Fruit fly (Drosophila melanogaster): ENCODE results near the gene eIF3l.

eIF3l gene

dm6 chr3L:12162156-12162682, 16.3 kb upstream of the eIF3l start:
- no peak for TF ChIP-seq psq (optimal IDR thresholded peaks at IDR 0.05)
- no peak for TF ChIP-seq Myc (optimal IDR thresholded peaks at IDR 0.05)
- no peak for TF ChIP-seq ttk (optimal IDR thresholded peaks at IDR 0.05)
- no peak for TF ChIP-seq Sin3A (optimal IDR thresholded peaks at IDR 0.05)
- no peak for TF ChIP-seq insv (optimal IDR thresholded peaks at IDR 0.05)
- TF ChIP-seq h (optimal IDR thresholded peaks at IDR 0.05): no peak

DNA sequence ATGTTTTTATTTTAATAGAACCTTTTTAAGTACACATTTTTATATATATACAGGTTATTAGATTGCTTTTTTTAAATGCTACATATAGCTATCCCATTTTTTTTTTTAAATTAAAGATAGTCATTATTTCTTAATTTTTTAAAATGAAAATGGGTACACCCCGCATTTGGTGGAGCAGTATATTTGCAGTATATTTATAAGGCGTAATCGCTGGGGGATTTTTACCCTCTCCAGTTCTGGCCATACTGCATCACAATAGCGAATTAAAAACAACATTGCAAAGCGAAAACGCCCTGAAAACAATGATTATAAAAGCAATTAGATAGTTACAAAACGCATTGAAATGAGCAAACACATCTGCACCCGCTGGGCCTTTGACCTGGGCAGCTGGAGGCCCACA, 3.1 kb upstream of the eIF3l start, which contains the start of gene CG32099:
Gene CG32099 (plus strand): TSS at position 250 of the 400 bp plus-strand sequence.
- TF ChIP-seq insv (optimal IDR thresholded peaks at IDR 0.05) (no peak), Myc (optimal IDR thresholded peaks at IDR 0.05) (no peak), h (optimal IDR thresholded peaks at IDR 0.05) (no peak), Sin3A (optimal IDR thresholded peaks at IDR 0.05) (no peak), psq (optimal IDR thresholded peaks at IDR 0.05) (no peak), ttk (optimal IDR thresholded peaks at IDR 0.05) (no peak)

- no peak for TF ChIP-seq insv (optimal IDR thresholded peaks at IDR 0.05)
- TF ChIP-seq h (optimal IDR thresholded peaks at IDR 0.05): no peak
- no peak for TF ChIP-seq ttk (optimal IDR thresholded peaks at IDR 0.05)
- no peak for TF ChIP-seq Myc (optimal IDR thresholded peaks at IDR 0.05)
- no peak for TF ChIP-seq psq (optimal IDR thresholded peaks at IDR 0.05)
- no peak for TF ChIP-seq Sin3A (optimal IDR thresholded peaks at IDR 0.05)
Measured at dm6 chr3L:12146970-12147369, 1.1 kb upstream of the eIF3l start.

dm6 chr3L:12139232-12139698, 6.6 kb downstream of the eIF3l start:
- no peak for TF ChIP-seq psq (optimal IDR thresholded peaks at IDR 0.05)
- no peak for TF ChIP-seq insv (optimal IDR thresholded peaks at IDR 0.05)
- no peak for TF ChIP-seq ttk (optimal IDR thresholded peaks at IDR 0.05)
- no peak for TF ChIP-seq Myc (optimal IDR thresholded peaks at IDR 0.05)

DNA sequence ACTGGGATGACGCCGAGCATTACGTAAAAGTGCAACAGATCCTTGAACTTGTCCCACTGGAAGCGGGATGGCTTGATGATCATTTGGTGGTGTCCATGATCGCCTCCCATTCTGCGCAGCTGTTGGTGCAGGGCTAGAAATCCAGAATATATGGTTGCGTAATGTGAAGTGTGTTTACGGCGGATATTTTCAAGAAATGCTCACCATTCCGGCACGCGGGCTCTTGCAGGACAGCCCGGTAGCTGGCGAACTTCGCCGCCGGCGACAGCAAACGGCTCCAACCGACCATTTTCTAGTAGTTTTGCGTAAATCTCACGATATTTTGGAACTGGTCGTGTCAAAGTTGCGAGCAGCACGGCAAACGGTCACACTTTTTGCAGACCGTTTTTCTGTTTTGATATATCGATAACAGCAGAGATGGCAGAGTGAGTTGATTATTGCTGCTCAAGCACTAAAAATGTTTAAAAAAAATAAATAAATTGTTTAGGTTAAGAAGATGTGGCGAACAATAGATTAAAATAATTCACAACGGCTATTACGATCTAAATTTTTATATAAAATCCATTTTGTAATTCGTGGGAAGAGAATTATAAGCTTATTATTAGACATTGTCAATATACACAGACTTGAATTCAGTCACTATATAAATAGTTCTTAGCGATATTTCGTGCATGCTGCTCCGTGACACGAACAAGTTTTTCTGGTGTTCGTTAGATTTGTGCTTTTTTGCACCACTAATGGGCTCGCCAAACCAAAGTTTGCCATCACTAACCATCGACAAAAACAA, 7.6 kb downstream of the eIF3l start, which contains the start of the genes ND-SGDH and RhoGAP68F:
Gene ND-SGDH (minus strand): TSS at position 472 of the 787 bp plus-strand sequence.
Gene RhoGAP68F (plus strand): TSS at position 756 of the 787 bp plus-strand sequence.
- TF ChIP-seq ttk (optimal IDR thresholded peaks at IDR 0.05) (no peak), insv (optimal IDR thresholded peaks at IDR 0.05) (no peak), h (optimal IDR thresholded peaks at IDR 0.05) (no peak), Sin3A (optimal IDR thresholded peaks at IDR 0.05) (no peak), psq (optimal IDR thresholded peaks at IDR 0.05) (no peak), Myc (optimal IDR thresholded peaks at IDR 0.05) (no peak)

dm6 chr3L:12136630-12137029, 9.3 kb downstream of the eIF3l start, which contains the start of the genes CG5645 and Atg12:
Gene CG5645, minus strand, starts transcription at chr3L:12136706.
Gene Atg12, plus strand, starts transcription at chr3L:12136967.
- TF ChIP-seq insv (optimal IDR thresholded peaks at IDR 0.05): no peak
- TF ChIP-seq h (optimal IDR thresholded peaks at IDR 0.05): no peak
- no peak for TF ChIP-seq ttk (optimal IDR thresholded peaks at IDR 0.05)
- TF ChIP-seq Myc (optimal IDR thresholded peaks at IDR 0.05): no peak
- no peak for TF ChIP-seq Sin3A (optimal IDR thresholded peaks at IDR 0.05)
- TF ChIP-seq psq (optimal IDR thresholded peaks at IDR 0.05): no peak

DNA sequence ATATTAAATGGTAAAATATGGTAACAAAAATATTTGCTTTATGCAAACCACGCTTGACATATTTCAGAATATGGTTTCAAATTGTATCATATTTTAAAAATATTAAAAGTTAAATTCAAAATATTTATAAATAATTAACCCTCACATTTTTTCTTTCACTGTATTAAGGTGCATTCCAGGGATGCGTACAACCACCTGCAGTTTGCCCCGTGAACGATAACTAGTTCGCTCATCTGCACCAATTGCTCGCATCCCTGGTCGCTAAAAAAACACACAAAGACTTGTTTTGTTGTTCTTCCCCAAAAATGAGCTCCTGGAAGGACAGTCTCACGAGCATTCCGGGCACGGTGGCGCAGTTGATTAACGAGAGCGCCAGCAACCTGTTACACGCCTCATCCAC, 14.0 kb downstream of the eIF3l start, which contains the start of gene DEF8:
Gene DEF8 (plus strand): TSS at position 229 of the 400 bp plus-strand sequence.
- TF ChIP-seq insv (optimal IDR thresholded peaks at IDR 0.05) (no peak), Myc (optimal IDR thresholded peaks at IDR 0.05) (no peak), psq (optimal IDR thresholded peaks at IDR 0.05) (no peak), Sin3A (optimal IDR thresholded peaks at IDR 0.05) (no peak), h (optimal IDR thresholded peaks at IDR 0.05) (no peak), ttk (optimal IDR thresholded peaks at IDR 0.05) (no peak)

dm6 chr3L:12129111-12129510, 16.8 kb downstream of the eIF3l start, which contains the start of gene Lsp2:
Gene Lsp2, plus strand, starts transcription at chr3L:12129393.
- TF ChIP-seq h (optimal IDR thresholded peaks at IDR 0.05) (no peak), Myc (optimal IDR thresholded peaks at IDR 0.05) (no peak), ttk (optimal IDR thresholded peaks at IDR 0.05) (no peak)

- no peak for TF ChIP-seq psq (optimal IDR thresholded peaks at IDR 0.05)
- TF ChIP-seq Sin3A (optimal IDR thresholded peaks at IDR 0.05): no peak
- no peak for TF ChIP-seq h (optimal IDR thresholded peaks at IDR 0.05)
- TF ChIP-seq insv (optimal IDR thresholded peaks at IDR 0.05): no peak
- TF ChIP-seq Myc (optimal IDR thresholded peaks at IDR 0.05): no peak
- TF ChIP-seq ttk (optimal IDR thresholded peaks at IDR 0.05): no peak
Measured at dm6 chr3L:12127294-12128029, 18.4 kb downstream of the eIF3l start, which contains the start of the genes Ir68b and CG34241. Gene Ir68b, minus strand, starts transcription at chr3L:12127394. Gene CG34241, plus strand, starts transcription at chr3L:12127979.

DNA sequence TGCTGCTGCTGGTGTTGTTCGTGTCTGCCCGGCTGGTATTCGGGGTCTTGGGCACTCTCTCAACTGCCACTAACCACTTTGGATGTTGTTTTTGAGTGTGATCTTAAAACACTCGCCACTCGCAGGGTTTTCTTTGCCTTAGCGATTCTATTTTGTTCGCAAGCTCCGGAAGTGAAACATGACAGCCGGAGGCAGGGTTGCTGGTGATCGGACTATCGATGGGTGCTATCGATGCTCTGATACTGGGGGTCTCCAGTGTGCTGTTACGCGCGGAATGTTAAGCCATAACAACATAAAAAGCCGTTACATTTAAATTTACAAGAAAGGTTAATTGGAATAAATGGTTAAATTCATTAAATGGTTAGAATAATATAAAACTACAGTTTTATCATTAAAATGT, 20.9 kb downstream of the eIF3l start, which contains the start of gene yps:
Gene yps (minus strand): TSS at position 176 of the 400 bp plus-strand sequence.
- TF ChIP-seq Myc (optimal IDR thresholded peaks at IDR 0.05): no peak
- no peak for TF ChIP-seq ttk (optimal IDR thresholded peaks at IDR 0.05)
- no peak for TF ChIP-seq insv (optimal IDR thresholded peaks at IDR 0.05)
- TF ChIP-seq h (optimal IDR thresholded peaks at IDR 0.05): no peak
- TF ChIP-seq psq (optimal IDR thresholded peaks at IDR 0.05): no peak
- TF ChIP-seq Sin3A (optimal IDR thresholded peaks at IDR 0.05): no peak

DNA sequence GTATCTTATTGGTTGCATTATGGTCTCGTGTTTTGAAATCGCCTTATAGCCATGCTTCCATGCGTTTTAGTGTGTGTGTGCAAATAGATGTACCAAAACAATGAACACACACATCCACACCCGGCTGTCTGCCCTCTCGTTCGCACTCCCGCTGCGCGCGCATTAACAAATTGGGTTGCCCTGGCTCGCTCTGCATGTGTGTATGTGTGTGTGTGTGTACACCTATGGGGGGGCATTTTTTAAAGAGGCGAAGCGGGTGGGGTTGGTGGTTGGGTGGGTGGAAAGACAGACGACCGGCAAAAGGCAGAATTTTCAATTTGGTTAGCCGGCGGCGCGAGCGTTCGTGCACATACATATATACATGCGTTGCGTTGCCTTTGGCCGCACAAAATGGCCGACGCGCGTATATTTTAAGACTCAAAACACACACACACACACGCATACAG, 21.7 kb downstream of the eIF3l start:
- TF ChIP-seq insv (optimal IDR thresholded peaks at IDR 0.05): no peak
- TF ChIP-seq ttk (optimal IDR thresholded peaks at IDR 0.05): no peak
- TF ChIP-seq psq (optimal IDR thresholded peaks at IDR 0.05): no peak
- TF ChIP-seq Myc (optimal IDR thresholded peaks at IDR 0.05): no peak
- no peak for TF ChIP-seq Sin3A (optimal IDR thresholded peaks at IDR 0.05)
- no peak for TF ChIP-seq h (optimal IDR thresholded peaks at IDR 0.05)

Data from Kc167 (cell line).